Fruit fly (Drosophila melanogaster): ENCODE results near the gene CG5280.

CG5280 gene

DNA sequence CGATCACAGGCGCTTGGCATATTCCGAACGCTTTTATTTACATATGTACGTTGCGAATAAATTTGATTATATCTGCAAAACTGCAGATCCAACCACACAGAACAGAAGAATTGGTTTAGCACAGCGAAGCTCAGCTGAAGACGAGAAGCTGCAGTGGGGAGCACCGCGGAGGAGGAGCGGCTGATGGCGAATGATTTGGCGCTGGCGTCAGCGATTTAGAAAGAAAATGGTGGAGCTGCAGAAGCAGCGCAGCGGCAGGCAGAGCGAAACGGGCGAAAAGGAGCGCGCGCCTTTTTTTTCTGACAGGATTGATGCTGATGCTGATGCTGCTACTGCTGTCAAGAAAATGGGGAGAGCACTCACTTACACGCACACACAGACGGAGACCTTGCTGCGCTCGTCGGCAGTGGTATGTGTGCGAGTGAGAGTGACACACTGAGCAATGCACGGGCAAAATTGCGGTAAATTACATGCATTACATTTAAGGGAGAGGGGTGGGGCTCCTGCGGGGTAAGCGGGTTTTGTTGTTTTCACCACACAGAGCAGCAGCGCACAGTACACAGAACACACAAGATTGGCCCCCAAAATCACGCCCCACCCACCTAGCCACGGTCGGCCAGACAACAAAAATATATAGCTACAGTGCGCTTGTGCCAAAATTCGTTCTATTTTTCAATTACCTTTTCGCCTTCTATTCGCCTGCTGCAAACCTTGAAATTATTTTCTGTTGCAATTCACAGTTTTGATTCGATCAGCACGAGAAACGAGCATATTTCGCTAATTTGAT, 7.1 kb upstream of the CG5280 start:
- TF ChIP-seq Dll (optimal IDR thresholded peaks at IDR 0.05): peak; percentile 81
- TF ChIP-seq usp (GFP tag; optimal IDR thresholded peaks at IDR 0.05): no peak

dm6 chr3L:8996173-8996767, 6.2 kb upstream of the CG5280 start:
- TF ChIP-seq usp (GFP tag; optimal IDR thresholded peaks at IDR 0.05) (no peak), CG8478 (optimal IDR thresholded peaks at IDR 0.05) (no peak), psq (optimal IDR thresholded peaks at IDR 0.05) (no peak), pan (optimal IDR thresholded peaks at IDR 0.05) (no peak), Dll (optimal IDR thresholded peaks at IDR 0.05) (no peak), EcR (GFP tag; optimal IDR thresholded peaks at IDR 0.05) (no peak)

dm6 chr3L:8986582-8986981, 3.4 kb downstream of the CG5280 start, which contains the start of gene CG5068:
CG5068 (plus strand) TSS chr3L:8986710.
- TF ChIP-seq usp (GFP tag; optimal IDR thresholded peaks at IDR 0.05) (no peak), EcR (GFP tag; optimal IDR thresholded peaks at IDR 0.05) (no peak), CG8478 (optimal IDR thresholded peaks at IDR 0.05) (no peak), psq (optimal IDR thresholded peaks at IDR 0.05) (no peak), pan (optimal IDR thresholded peaks at IDR 0.05) (no peak), Dll (optimal IDR thresholded peaks at IDR 0.05) (no peak)

DNA sequence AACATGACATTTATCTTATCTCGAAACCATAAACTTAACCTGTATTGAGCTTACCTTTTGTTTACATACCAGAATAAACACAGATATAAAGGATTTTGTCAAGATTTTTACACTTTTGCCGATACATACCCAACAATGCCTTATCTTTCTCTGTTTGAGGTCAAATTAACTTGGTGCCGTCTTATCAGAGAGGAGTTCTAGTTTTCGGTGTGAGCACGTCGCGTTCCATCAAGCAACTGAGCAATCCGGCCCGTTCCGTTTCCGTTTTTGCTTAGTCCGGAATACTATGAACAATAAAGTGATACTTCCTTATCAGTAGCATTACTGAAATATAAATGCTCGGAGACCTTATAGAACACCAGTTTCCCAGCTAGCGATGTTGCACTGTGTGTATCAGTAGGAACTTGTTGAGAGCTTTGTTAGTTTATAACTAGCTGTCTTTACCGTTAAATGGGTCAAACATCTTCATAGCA, 4.1 kb downstream of the CG5280 start, which contains the start of gene Galk:
TSS of gene Galk (minus strand) at position 244 of the 473 bp plus-strand sequence.
- TF ChIP-seq Dll (optimal IDR thresholded peaks at IDR 0.05): no peak
- TF ChIP-seq pan (optimal IDR thresholded peaks at IDR 0.05): no peak
- no peak for TF ChIP-seq psq (optimal IDR thresholded peaks at IDR 0.05)

- TF ChIP-seq CG8478 (optimal IDR thresholded peaks at IDR 0.05): no peak
- no peak for TF ChIP-seq pan (optimal IDR thresholded peaks at IDR 0.05)
- TF ChIP-seq EcR (GFP tag; optimal IDR thresholded peaks at IDR 0.05): no peak
- no peak for TF ChIP-seq Dll (optimal IDR thresholded peaks at IDR 0.05)
- no peak for TF ChIP-seq usp (GFP tag; optimal IDR thresholded peaks at IDR 0.05)
- no peak for TF ChIP-seq psq (optimal IDR thresholded peaks at IDR 0.05)
Observed at dm6 chr3L:8985132-8985847, 4.7 kb downstream of the CG5280 start.

- TF ChIP-seq psq (optimal IDR thresholded peaks at IDR 0.05) (no peak), Dll (optimal IDR thresholded peaks at IDR 0.05) (no peak), pan (optimal IDR thresholded peaks at IDR 0.05) (no peak), EcR (GFP tag; optimal IDR thresholded peaks at IDR 0.05) (no peak), usp (GFP tag; optimal IDR thresholded peaks at IDR 0.05) (no peak), CG8478 (optimal IDR thresholded peaks at IDR 0.05) (no peak)
Observed at dm6 chr3L:8982044-8982443, 8.0 kb downstream of the CG5280 start.

- TF ChIP-seq CG8478 (optimal IDR thresholded peaks at IDR 0.05) (no peak), Dll (optimal IDR thresholded peaks at IDR 0.05) (no peak), pan (optimal IDR thresholded peaks at IDR 0.05) (no peak), usp (GFP tag; optimal IDR thresholded peaks at IDR 0.05) (no peak), EcR (GFP tag; optimal IDR thresholded peaks at IDR 0.05) (no peak), psq (optimal IDR thresholded peaks at IDR 0.05) (no peak)
Observed at dm6 chr3L:8981495-8981894, 8.5 kb downstream of the CG5280 start, which contains the start of gene CG13314. CG13314 (plus strand) TSS chr3L:8981795.

DNA sequence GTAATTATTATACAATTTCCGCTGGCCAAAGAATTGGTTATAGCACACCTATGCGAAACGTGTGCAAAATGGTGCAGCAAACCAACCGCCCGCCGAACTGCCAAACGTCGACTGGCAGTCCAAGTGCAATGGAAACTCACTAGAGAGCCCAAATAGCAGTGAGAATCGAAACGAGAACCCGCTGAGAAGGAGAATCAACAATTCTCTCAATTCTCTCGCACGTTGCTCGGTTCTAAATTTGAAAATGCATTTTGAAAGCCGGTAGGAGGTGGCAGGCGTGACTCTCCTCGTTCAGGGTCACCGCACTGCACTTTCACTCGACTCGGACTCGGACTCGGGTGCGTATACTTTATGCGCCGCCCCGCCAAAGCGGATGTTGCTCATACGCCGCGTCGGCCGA, 10.2 kb downstream of the CG5280 start, which contains the start of gene CG5644:
TSS of gene CG5644 (minus strand) at position 101 of the 400 bp plus-strand sequence.
- no peak for TF ChIP-seq psq (optimal IDR thresholded peaks at IDR 0.05)
- no peak for TF ChIP-seq usp (GFP tag; optimal IDR thresholded peaks at IDR 0.05)
- TF ChIP-seq EcR (GFP tag; optimal IDR thresholded peaks at IDR 0.05): no peak

DNA sequence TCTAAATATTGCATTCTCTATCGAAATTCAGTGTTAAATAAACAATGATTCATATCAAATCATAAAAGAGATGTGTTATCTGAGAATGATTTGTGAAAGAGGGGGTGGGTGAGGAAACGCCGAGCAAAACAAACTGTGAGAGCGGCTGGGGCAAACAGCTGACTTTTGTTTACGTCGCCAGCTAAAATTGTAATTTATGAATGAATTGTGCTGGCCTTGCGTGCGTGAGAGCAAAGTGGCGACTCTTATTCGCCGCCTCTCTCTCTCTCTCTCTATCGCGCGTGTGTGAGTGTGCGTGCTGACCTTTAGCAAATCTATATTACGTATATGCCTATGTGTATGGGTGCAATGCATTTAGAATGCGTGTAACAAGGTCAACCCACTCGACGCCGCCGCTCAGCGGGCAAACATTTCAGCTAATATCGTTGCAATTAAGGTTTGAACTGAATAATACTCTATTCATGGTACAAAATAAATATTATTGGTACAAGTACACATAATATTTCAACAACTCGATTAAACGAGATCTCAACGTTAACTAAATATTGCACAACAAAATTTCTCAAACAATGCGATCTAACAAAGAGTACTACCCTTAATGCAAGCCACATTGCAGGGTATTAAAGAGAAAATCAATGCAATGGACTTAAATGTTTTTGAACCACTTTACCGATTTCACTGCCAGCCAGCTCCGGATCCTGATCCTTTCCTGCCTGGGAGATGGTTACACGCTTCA, 11.2 kb downstream of the CG5280 start:
- TF ChIP-seq CG8478 (optimal IDR thresholded peaks at IDR 0.05) (no peak), Dll (optimal IDR thresholded peaks at IDR 0.05) (peak; percentile 54), psq (optimal IDR thresholded peaks at IDR 0.05) (no peak)

DNA sequence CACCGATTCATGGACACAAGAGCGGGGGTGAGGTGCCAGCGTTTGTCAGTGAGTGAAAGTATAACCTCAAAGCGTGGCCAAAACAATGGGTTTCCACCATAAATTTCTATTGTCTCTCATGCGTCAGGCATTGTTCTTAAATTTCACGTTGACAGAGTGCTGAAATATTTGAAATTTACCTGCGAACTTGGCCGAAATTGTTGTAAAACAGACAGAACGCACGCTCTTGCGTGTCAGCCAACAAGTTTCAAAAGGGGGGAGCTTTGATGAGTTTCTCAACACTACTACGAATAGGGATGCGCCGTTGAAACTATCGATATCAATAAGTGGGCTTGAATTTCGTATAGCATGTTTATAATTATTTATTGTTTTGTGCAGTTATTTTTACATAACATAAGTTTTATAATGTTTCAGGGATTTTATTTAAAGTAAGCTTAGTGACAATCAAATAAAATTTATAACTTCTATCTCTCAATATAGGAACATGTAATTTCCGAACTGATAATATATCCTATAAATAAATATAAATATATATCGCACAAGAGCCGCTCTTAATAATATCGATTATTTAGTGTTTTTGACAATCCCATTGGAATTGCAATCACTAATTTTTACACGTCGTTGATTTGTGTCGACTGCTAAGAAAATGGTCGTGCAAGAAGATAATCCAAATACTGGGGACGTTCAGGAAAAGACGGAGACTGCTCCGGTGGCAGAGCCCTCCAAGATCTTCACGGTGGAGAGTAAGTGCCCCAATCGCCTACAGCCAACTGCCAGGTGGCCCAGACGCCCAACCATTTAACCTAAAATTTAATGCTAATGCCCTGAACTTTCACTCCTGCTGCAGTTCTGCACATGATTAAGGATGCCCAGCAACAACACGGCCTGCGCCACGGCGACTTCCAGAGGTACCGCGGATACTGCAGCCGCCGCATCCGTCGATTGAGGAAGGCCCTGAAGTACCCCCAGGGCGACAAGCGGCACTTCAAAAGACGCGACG, 15.2 kb downstream of the CG5280 start, which contains the start of the genes pix and Srp68:
TSS of gene pix (minus strand) at position 288 of the 1,000 bp plus-strand sequence.
TSS of gene Srp68 (plus strand) at position 569 of the 1,000 bp plus-strand sequence.
- TF ChIP-seq pan (optimal IDR thresholded peaks at IDR 0.05) (no peak), usp (GFP tag; optimal IDR thresholded peaks at IDR 0.05) (no peak), psq (optimal IDR thresholded peaks at IDR 0.05) (no peak), EcR (GFP tag; optimal IDR thresholded peaks at IDR 0.05) (no peak), CG8478 (optimal IDR thresholded peaks at IDR 0.05) (no peak), Dll (optimal IDR thresholded peaks at IDR 0.05) (no peak)
